Fruit fly (Drosophila melanogaster): ENCODE data around the gene SdicA.

- TF ChIP-seq h (optimal IDR thresholded peaks at IDR 0.05) = no peak
- no peak for TF ChIP-seq psq (optimal IDR thresholded peaks at IDR 0.05)
Observed at dm6 chrX:20251069-20251468, 49.3 kb upstream of the SdicA start, which contains the start of the genes CG17068 and Rab10.

Data from Kc167 (cell line).